Worm (Caenorhabditis elegans) whole organism, young adult: ENCODE data around the gene col-20.

Experiments
- madf-10 ChIP-seq: sonication (generic microtip); optimal IDR thresholded peaks from 2 replicates; lab custom pipeline; 2016; ENCODE audit warnings: mild to moderate bottlenecking, missing genetic modification characterization, missing compliant biosample characterization
- unc-62 ChIP-seq: fragments of 150-350 bp; optimal IDR thresholded peaks from 2 replicates; lab custom pipeline; 2014; ENCODE audit warnings: missing biosample characterization, missing genetic modification reagents, missing genetic modification characterization
- ztf-6 ChIP-seq: fragments of 200-800 bp; sonication (Bioruptor generic); IDR thresholded peaks from 2 replicates; pipeline ENCODE4 v1.3.6; 2022; ENCODE audit warnings: missing genetic modification reagents, missing genetic modification characterization, missing compliant biosample characterization

ce11 chrII:4857086-4857485 is 13.5 kb downstream of the col-20 start:
- no peak for TF ChIP-seq ztf-6 (GFP tag; lab: Robert Waterston, UW)
- no peak for TF ChIP-seq madf-10 (tag; lab: Kevin White, UChicago)
- no peak for TF ChIP-seq unc-62 (GFP tag; lab: Kevin White, UChicago)
